Fruit fly (Drosophila melanogaster) whole organism, embryonic: ENCODE data around the gene tay.
A peak's percentile ranks its signal among the peaks of the same experiment; 100 is the strongest.

ENCODE experiments used
- Asciz ChIP-seq: fragments of 200-800 bp; sonication (Bioruptor generic); optimal IDR thresholded peaks from 2 replicates; lab custom pipeline; 2017; ENCODE audit warnings: missing biosample characterization, mild to moderate bottlenecking, missing genetic modification characterization, missing genetic modification reagents
- CG11247 ChIP-seq: fragments of 200-800 bp; sonication (Bioruptor generic); IDR thresholded peaks from 2 replicates; pipeline ENCODE4 v1.3.6; 2022; ENCODE audit warnings: missing biosample characterization, missing genetic modification characterization
- CG11723 ChIP-seq: fragments of 200-800 bp; sonication (Bioruptor generic); optimal IDR thresholded peaks from 2 replicates; lab custom pipeline; 2017; ENCODE audit warnings: missing biosample characterization, mild to moderate bottlenecking, missing genetic modification characterization
- CG12391 ChIP-seq: fragments of 200-800 bp; sonication (Bioruptor generic); optimal IDR thresholded peaks from 3 replicates; lab custom pipeline; 2018; ENCODE audit warnings: missing biosample characterization, mild to moderate bottlenecking, missing genetic modification characterization, moderate library complexity
- CG13424 ChIP-seq: fragments of 200-800 bp; sonication (Bioruptor generic); optimal IDR thresholded peaks from 2 replicates; lab custom pipeline; 2019; ENCODE audit warnings: missing biosample characterization, mild to moderate bottlenecking, missing genetic modification characterization, moderate library complexity
- CG14441 ChIP-seq: fragments of 200-800 bp; sonication (Bioruptor generic); IDR thresholded peaks from 2 replicates; pipeline ENCODE4 v1.3.6; 2022; ENCODE audit warnings: missing biosample characterization, missing genetic modification characterization
- CG14667 ChIP-seq: fragments of 200-800 bp; sonication (Bioruptor generic); IDR thresholded peaks from 2 replicates; pipeline ENCODE4 v1.3.6; 2022; ENCODE audit warnings: missing biosample characterization, missing genetic modification characterization
- CG15514 ChIP-seq: fragments of 200-800 bp; sonication (Bioruptor generic); optimal IDR thresholded peaks from 3 replicates; lab custom pipeline; 2017; ENCODE audit warnings: missing biosample characterization, missing genetic modification characterization, mild to moderate bottlenecking, moderate library complexity, missing genetic modification reagents
- CG16815 ChIP-seq: fragments of 200-800 bp; sonication (Bioruptor generic); optimal IDR thresholded peaks from 3 replicates; lab custom pipeline; 2017; ENCODE audit warnings: missing biosample characterization, mild to moderate bottlenecking, missing genetic modification characterization
- CG17359 ChIP-seq: fragments of 200-800 bp; sonication (Bioruptor generic); optimal IDR thresholded peaks from 3 replicates; lab custom pipeline; 2018; ENCODE audit warnings: missing biosample characterization, mild to moderate bottlenecking, missing genetic modification characterization, moderate library complexity
- CG1792 ChIP-seq: fragments of 200-800 bp; sonication (Bioruptor generic); optimal IDR thresholded peaks from 2 replicates; lab custom pipeline; 2016; ENCODE audit warnings: missing biosample characterization, missing genetic modification characterization
- CG30431 ChIP-seq: fragments of 200-800 bp; sonication (Bioruptor generic); optimal IDR thresholded peaks from 2 replicates; lab custom pipeline; 2017; ENCODE audit warnings: missing biosample characterization, missing genetic modification characterization
- CG31224 ChIP-seq: fragments of 200-800 bp; sonication (Bioruptor generic); IDR thresholded peaks from 2 replicates; pipeline ENCODE4 v1.3.6; 2022; ENCODE audit warnings: missing biosample characterization, missing genetic modification characterization
- CG31365 ChIP-seq: fragments of 200-800 bp; sonication (Bioruptor generic); optimal IDR thresholded peaks from 2 replicates; lab custom pipeline; 2018; ENCODE audit warnings: missing biosample characterization, mild to moderate bottlenecking, missing genetic modification characterization
- CG34224 ChIP-seq: fragments of 200-800 bp; sonication (Bioruptor generic); IDR thresholded peaks from 3 replicates; pipeline ENCODE4 v1.3.6; 2022; ENCODE audit warnings: missing biosample characterization, missing genetic modification characterization; ENCODE audit not compliant: partially characterized antibody
- CG43689 ChIP-seq: fragments of 200-800 bp; sonication (Bioruptor generic); IDR thresholded peaks from 2 replicates; pipeline ENCODE4 v1.3.6; 2022; ENCODE audit warnings: missing biosample characterization, missing genetic modification characterization
- CG6654 ChIP-seq: fragments of 200-800 bp; sonication (Bioruptor generic); optimal IDR thresholded peaks from 2 replicates; lab custom pipeline; 2017; ENCODE audit warnings: missing biosample characterization, mild to moderate bottlenecking, missing genetic modification characterization
- CG6791 ChIP-seq: fragments of 200-800 bp; sonication (Bioruptor generic); IDR thresholded peaks from 3 replicates; pipeline ENCODE4 v1.3.6; 2022; ENCODE audit warnings: missing biosample characterization, missing genetic modification characterization; ENCODE audit not compliant: partially characterized antibody
- CG7271 ChIP-seq: fragments of 200-800 bp; sonication (Bioruptor generic); optimal IDR thresholded peaks from 2 replicates; lab custom pipeline; 2018; ENCODE audit warnings: missing biosample characterization, mild to moderate bottlenecking, missing genetic modification characterization, moderate library complexity
- CG7372 ChIP-seq: fragments of 200-800 bp; sonication (Bioruptor generic); IDR thresholded peaks from 2 replicates; pipeline ENCODE4 v1.3.6; 2022; ENCODE audit warnings: missing biosample characterization, missing genetic modification characterization
- CG8290 ChIP-seq, 3 experiments: fragments of 200-800 bp; sonication (Bioruptor generic); optimal IDR thresholded peaks; 2 replicates each; lab custom pipeline; 2016 to 2019; ENCODE audit warnings: missing biosample characterization in 3 of 3, missing genetic modification characterization in 3 of 3, mild to moderate bottlenecking in 2 of 3, moderate library complexity in 1 of 3
- CG8388 ChIP-seq: fragments of 200-800 bp; sonication (Bioruptor generic); optimal IDR thresholded peaks from 2 replicates; lab custom pipeline; 2019; ENCODE audit warnings: missing biosample characterization, mild to moderate bottlenecking, missing genetic modification characterization, moderate library complexity
- CG9797 ChIP-seq: fragments of 200-800 bp; sonication (Bioruptor generic); optimal IDR thresholded peaks from 3 replicates; lab custom pipeline; 2018; ENCODE audit warnings: missing biosample characterization, mild to moderate bottlenecking, missing genetic modification characterization
- Chrac-16 ChIP-seq: fragments of 200-800 bp; sonication (Bioruptor generic); optimal IDR thresholded peaks from 3 replicates; lab custom pipeline; 2016; ENCODE audit warnings: missing biosample characterization, missing genetic modification characterization
- Dbx ChIP-seq: fragments of 200-800 bp; sonication (Bioruptor generic); IDR thresholded peaks from 3 replicates; pipeline ENCODE4 v1.3.6; 2022; ENCODE audit warnings: missing biosample characterization, missing genetic modification characterization
- Dref ChIP-seq: fragments of 200-800 bp; sonication (Bioruptor generic); IDR thresholded peaks from 2 replicates; pipeline ENCODE4 v1.3.6; 2022; ENCODE audit warnings: missing biosample characterization, missing genetic modification characterization
- E2f2 ChIP-seq: fragments of 200-800 bp; sonication (Bioruptor generic); IDR thresholded peaks from 2 replicates; pipeline ENCODE4 v1.3.6; 2022; ENCODE audit warnings: missing biosample characterization, missing genetic modification characterization
- Fer2 ChIP-seq: fragments of 200-800 bp; sonication (Bioruptor generic); optimal IDR thresholded peaks from 2 replicates; lab custom pipeline; 2018; ENCODE audit warnings: missing biosample characterization, mild to moderate bottlenecking, missing genetic modification characterization, moderate library complexity
- H2.0 ChIP-seq: fragments of 200-800 bp; sonication (Bioruptor generic); IDR thresholded peaks from 2 replicates; pipeline ENCODE4 v1.3.6; 2022; ENCODE audit warnings: missing biosample characterization, missing genetic modification characterization
- Hmr ChIP-seq: fragments of 200-800 bp; sonication (Bioruptor generic); optimal IDR thresholded peaks from 3 replicates; lab custom pipeline; 2017; ENCODE audit warnings: mild to moderate bottlenecking, missing biosample characterization, missing genetic modification reagents, missing genetic modification characterization
- Nf-YA ChIP-seq: fragments of 200-800 bp; sonication (Bioruptor generic); IDR thresholded peaks from 2 replicates; pipeline ENCODE4 v1.3.6; 2022; ENCODE audit warnings: missing biosample characterization, missing genetic modification characterization
- Nf-YB ChIP-seq: fragments of 200-800 bp; sonication (Bioruptor generic); optimal IDR thresholded peaks from 3 replicates; lab custom pipeline; 2019; ENCODE audit warnings: missing biosample characterization, mild to moderate bottlenecking, missing genetic modification characterization, moderate library complexity
- Sox100B ChIP-seq: fragments of 200-800 bp; sonication (Bioruptor generic); optimal IDR thresholded peaks from 3 replicates; lab custom pipeline; 2018; ENCODE audit warnings: missing biosample characterization, mild to moderate bottlenecking, missing genetic modification characterization
- ab ChIP-seq: fragments of 200-800 bp; sonication (Bioruptor generic); optimal IDR thresholded peaks from 2 replicates; lab custom pipeline; 2016; ENCODE audit warnings: missing biosample characterization, missing genetic modification characterization
- abd-A ChIP-seq: fragments of 200-800 bp; sonication (Bioruptor generic); optimal IDR thresholded peaks from 3 replicates; lab custom pipeline; 2019; ENCODE audit warnings: missing biosample characterization, mild to moderate bottlenecking, missing genetic modification characterization, moderate library complexity
- bcd ChIP-seq: fragments of 200-800 bp; sonication (Bioruptor generic); optimal IDR thresholded peaks from 2 replicates; lab custom pipeline; 2017; ENCODE audit warnings: missing biosample characterization, mild to moderate bottlenecking, missing genetic modification characterization
- cato ChIP-seq: fragments of 200-800 bp; sonication (Bioruptor generic); optimal IDR thresholded peaks from 2 replicates; lab custom pipeline; 2016; ENCODE audit warnings: missing biosample characterization, missing genetic modification characterization, borderline replicate concordance
- cwo ChIP-seq: fragments of 200-800 bp; sonication (Bioruptor generic); optimal IDR thresholded peaks from 3 replicates; lab custom pipeline; 2017; ENCODE audit warnings: missing biosample characterization, missing genetic modification characterization, mild to moderate bottlenecking, moderate library complexity, missing genetic modification reagents
- dmrt11E ChIP-seq: fragments of 200-800 bp; sonication (Bioruptor generic); optimal IDR thresholded peaks from 3 replicates; lab custom pipeline; 2018; ENCODE audit warnings: missing biosample characterization, mild to moderate bottlenecking, missing genetic modification characterization, moderate library complexity
- gfzf ChIP-seq: fragments of 200-800 bp; sonication (Bioruptor generic); optimal IDR thresholded peaks from 2 replicates; lab custom pipeline; 2016; ENCODE audit warnings: missing biosample characterization, mild to moderate bottlenecking, missing genetic modification characterization, moderate library complexity
- jumu ChIP-seq: fragments of 200-800 bp; sonication (Bioruptor generic); optimal IDR thresholded peaks from 3 replicates; lab custom pipeline; 2016; ENCODE audit warnings: missing biosample characterization, missing genetic modification characterization
- kah ChIP-seq: fragments of 200-800 bp; sonication (Bioruptor generic); optimal IDR thresholded peaks from 2 replicates; lab custom pipeline; 2018; ENCODE audit warnings: missing biosample characterization, mild to moderate bottlenecking, missing genetic modification characterization
- knrl ChIP-seq: fragments of 200-800 bp; sonication (Bioruptor generic); IDR thresholded peaks from 3 replicates; pipeline ENCODE4 v1.3.6; 2022; ENCODE audit warnings: missing biosample characterization, missing genetic modification characterization; ENCODE audit not compliant: partially characterized antibody
- oc ChIP-seq: fragments of 200-800 bp; sonication (Bioruptor generic); optimal IDR thresholded peaks from 2 replicates; lab custom pipeline; 2018; ENCODE audit warnings: missing biosample characterization, mild to moderate bottlenecking, missing genetic modification characterization, moderate library complexity
- prd ChIP-seq, 3 experiments: fragments of >200 bp in 2 of 3; fragments of 200-800 bp in 1 of 3; sonication (Bioruptor generic) in 1 of 3; optimal IDR thresholded peaks in 2 of 3; IDR thresholded peaks in 1 of 3; 2 replicates in 2 of 3; 3 replicates in 1 of 3; pipeline versions ENCODE4 v1.3.6 to Lab custom; 2017 to 2022; ENCODE audit warnings: missing biosample characterization in 1 of 3, missing genetic modification characterization in 1 of 3
- scrt ChIP-seq: fragments of 200-800 bp; sonication (Bioruptor generic); optimal IDR thresholded peaks from 2 replicates; lab custom pipeline; 2018; ENCODE audit warnings: missing biosample characterization, mild to moderate bottlenecking, missing genetic modification characterization, moderate library complexity
- sob ChIP-seq: fragments of 200-800 bp; sonication (Bioruptor generic); IDR thresholded peaks from 2 replicates; pipeline ENCODE4 v1.3.6; 2022; ENCODE audit warnings: missing biosample characterization, missing genetic modification characterization
- unpg ChIP-seq: fragments of 200-800 bp; sonication (Bioruptor generic); optimal IDR thresholded peaks from 3 replicates; lab custom pipeline; 2018; ENCODE audit warnings: missing biosample characterization, mild to moderate bottlenecking, missing genetic modification characterization, moderate library complexity
- yki ChIP-seq: fragments of >200 bp; optimal IDR thresholded peaks from 3 replicates; lab custom pipeline; 2018

tay gene

dm6 chrX:15867863-15868262 is 19.2 kb downstream of the tay start, which contains the start of gene Gapdh2 (continued):
- TF ChIP-seq Dbx (GFP tag; lab: Robert Waterston, UW) (peak; percentile 99), Nf-YA (peak; percentile 99), E2f2 (GFP tag; lab: Robert Waterston, UW) (peak; percentile 92), yki (lab: Kevin White, UChicago) (no peak), CG6791 (GFP tag; lab: Robert Waterston, UW) (no peak), sob (GFP tag; lab: Robert Waterston, UW) (peak; percentile 99), cato (peak; percentile 96), CG8290 (GFP tag; optimal IDR thresholded peaks at IDR 0.05; lab: Kevin White, UChicago) (peak; percentile 92), CG8290 (tag; optimal IDR thresholded peaks at IDR 0.05; lab: Kevin White, UChicago) (peak; percentile 81 to 98), prd (optimal IDR thresholded peaks at IDR 0.05; lab: Kevin White, UChicago) (no peak), prd (GFP tag; IDR thresholded peaks at IDR 0.05; lab: Robert Waterston, UW) (peak; percentile 98), CG14667 (GFP tag; lab: Robert Waterston, UW) (peak; percentile 97), scrt (GFP tag; lab: Kevin White, UChicago) (peak; percentile 99), knrl (GFP tag; lab: Robert Waterston, UW) (no peak), CG7372 (GFP tag; lab: Robert Waterston, UW) (peak; percentile 99), gfzf (peak; percentile 22), CG14441 (GFP tag; lab: Robert Waterston, UW) (peak; percentile 99), kah (peak; percentile 99), Sox100B (GFP tag; lab: Kevin White, UChicago) (peak; percentile 99), CG13424 (tag; lab: Kevin White, UChicago) (peak; percentile 100), CG43689 (GFP tag; lab: Robert Waterston, UW) (peak; percentile 97), bcd (GFP tag; lab: Kevin White, UChicago) (peak; percentile 99), CG16815 (peak; percentile 81), jumu (GFP tag; lab: Kevin White, UChicago) (peak; percentile 90), CG9797 (GFP tag; lab: Kevin White, UChicago) (peak; percentile 64), Chrac-16 (GFP tag; lab: Kevin White, UChicago) (peak; percentile 96), unpg (GFP tag; lab: Kevin White, UChicago) (peak; percentile 100), Asciz (GFP tag; lab: Kevin White, UChicago) (peak; percentile 99), cwo (GFP tag; lab: Kevin White, UChicago) (peak; percentile 99), Hmr (GFP tag; lab: Kevin White, UChicago) (peak; percentile 100), H2.0 (GFP tag; lab: Robert Waterston, UW) (peak; percentile 99), Fer2 (tag; lab: Kevin White, UChicago) (peak; percentile 100), dmrt11E (tag; lab: Kevin White, UChicago) (peak; percentile 66), Nf-YB (GFP tag; lab: Kevin White, UChicago) (peak; percentile 92), CG8388 (GFP tag; lab: Kevin White, UChicago) (peak; percentile 99), CG30431 (no peak), CG11723 (GFP tag; lab: Kevin White, UChicago) (peak; percentile 99), abd-A (tag; lab: Kevin White, UChicago) (peak; percentile 100), CG1792 (GFP tag; lab: Kevin White, UChicago) (peak; percentile 94), CG15514 (peak; percentile 96), CG34224 (GFP tag; lab: Robert Waterston, UW) (no peak), CG7271 (tag; lab: Kevin White, UChicago) (peak; percentile 94), oc (tag; lab: Kevin White, UChicago) (peak; percentile 100), ab (peak; percentile 88), CG6654 (GFP tag; lab: Kevin White, UChicago) (peak; percentile 91), Dref (GFP tag; lab: Robert Waterston, UW) (peak; percentile 44), CG17359 (peak; percentile 100), CG12391 (peak; percentile 99), CG31365 (peak; percentile 96), CG31224 (peak; percentile 97), CG11247 (GFP tag; lab: Robert Waterston, UW) (peak; percentile 98)
